Fruit fly (Drosophila melanogaster) whole organism, prepupa: Measurements from ENCODE around the gene CG33286.

ENCODE experiments used
- Eip75B ChIP-seq: fragments of 200-800 bp; sonication (Bioruptor generic); optimal IDR thresholded peaks from 3 replicates; lab custom pipeline; 2016; ENCODE audit warnings: missing biosample characterization, missing genetic modification characterization
- Sox102F ChIP-seq: fragments of 200-800 bp; sonication (Bioruptor generic); optimal IDR thresholded peaks from 2 replicates; lab custom pipeline; 2016; ENCODE audit warnings: missing biosample characterization, mild to moderate bottlenecking, missing genetic modification characterization

DNA sequence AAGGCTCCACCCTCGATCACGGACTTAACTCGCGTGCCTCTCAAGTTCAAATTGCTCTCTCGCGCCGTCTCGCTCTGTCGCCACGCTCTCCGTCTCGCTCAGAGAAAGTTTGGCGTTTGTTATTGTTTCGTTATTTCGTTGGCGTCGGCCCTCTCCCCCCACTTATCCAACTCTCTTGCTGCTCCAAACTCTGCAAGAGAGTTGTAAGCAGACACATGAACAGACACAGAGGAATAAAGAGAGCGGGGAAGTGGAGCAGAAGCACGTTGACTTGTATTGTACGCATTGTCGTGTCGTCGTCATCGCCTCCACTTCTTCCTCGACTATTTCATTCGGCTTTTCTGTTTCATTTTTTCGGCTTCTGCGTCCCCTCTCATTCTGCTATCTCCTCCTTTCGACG is 48.9 kb upstream of the CG33286 start:
- peak; percentile 21 for TF ChIP-seq Eip75B (GFP tag; lab: Kevin White, UChicago)
- TF ChIP-seq Sox102F (GFP tag; lab: Kevin White, UChicago), result no peak
